Worm (Caenorhabditis elegans): ENCODE measurements around the gene srsx-2.
A peak's percentile ranks its signal among the peaks of the same experiment; 100 is the strongest.

The srsx-2 gene

DNA sequence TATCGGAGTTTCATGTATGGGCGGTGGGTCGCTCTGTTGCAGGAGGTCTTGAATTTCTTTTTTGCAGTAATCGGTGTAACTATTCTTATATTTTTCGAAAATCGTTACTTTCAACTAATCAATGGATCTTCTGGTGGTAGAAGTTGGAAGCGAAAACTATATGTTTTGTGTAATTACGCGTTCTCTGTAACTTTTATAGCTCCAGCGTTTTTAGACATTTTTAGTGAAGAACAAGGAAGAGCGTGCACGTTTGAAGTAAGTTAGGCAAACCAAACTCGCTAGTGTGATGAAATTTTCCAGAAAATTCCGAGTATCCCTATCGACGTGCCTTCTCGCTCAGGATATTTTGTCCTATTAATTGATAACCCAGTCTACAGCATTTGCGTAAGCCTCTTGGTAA lies 1.2 kb upstream of the srsx-2 start, which contains the start of gene srh-154:
srh-154 (plus strand) TSS at position 301 of the 400 bp plus-strand sequence.
- no peak for TF ChIP-seq hmg-11 (tag; optimal IDR thresholded peaks at IDR 0.05)

- TF ChIP-seq lin-15B (tag; optimal IDR thresholded peaks at IDR 0.05), result no peak
- TF ChIP-seq egl-5 (tag; optimal IDR thresholded peaks at IDR 0.05), result no peak
- TF ChIP-seq aly-2 (tag; optimal IDR thresholded peaks at IDR 0.05), result no peak
- TF ChIP-seq ceh-9 (tag; optimal IDR thresholded peaks at IDR 0.05), result no peak
- no peak for TF ChIP-seq hmg-11 (tag; optimal IDR thresholded peaks at IDR 0.05)
- no peak for TF ChIP-seq lsy-12 (tag; optimal IDR thresholded peaks at IDR 0.05)
- TF ChIP-seq sea-2 (GFP tag; optimal IDR thresholded peaks at IDR 0.05), result no peak
Measured at ce11 chrV:17436492-17436891, 1.7 kb downstream of the srsx-2 start, which contains the start of gene F20E11.18. Gene F20E11.18, minus strand, starts transcription at chrV:17436592.

ce11 chrV:17430903-17431302 lies 7.3 kb downstream of the srsx-2 start, which contains the start of gene srbc-27:
Gene srbc-27, plus strand, starts transcription at chrV:17431203.
- no peak for TF ChIP-seq lsy-12 (tag; optimal IDR thresholded peaks at IDR 0.05)
- TF ChIP-seq egl-27 (tag; optimal IDR thresholded peaks at IDR 0.05), result no peak
- TF ChIP-seq nfya-1 (tag; optimal IDR thresholded peaks at IDR 0.05; ENCODE audit: insufficient read depth), result no peak
- no peak for TF ChIP-seq ZK546.5 (tag; optimal IDR thresholded peaks at IDR 0.05)
- TF ChIP-seq daf-12 (tag; optimal IDR thresholded peaks at IDR 0.05), result no peak
- no peak for TF ChIP-seq unc-39 (tag; optimal IDR thresholded peaks at IDR 0.05)
- no peak for TF ChIP-seq nhr-11 (tag; optimal IDR thresholded peaks at IDR 0.05)

DNA sequence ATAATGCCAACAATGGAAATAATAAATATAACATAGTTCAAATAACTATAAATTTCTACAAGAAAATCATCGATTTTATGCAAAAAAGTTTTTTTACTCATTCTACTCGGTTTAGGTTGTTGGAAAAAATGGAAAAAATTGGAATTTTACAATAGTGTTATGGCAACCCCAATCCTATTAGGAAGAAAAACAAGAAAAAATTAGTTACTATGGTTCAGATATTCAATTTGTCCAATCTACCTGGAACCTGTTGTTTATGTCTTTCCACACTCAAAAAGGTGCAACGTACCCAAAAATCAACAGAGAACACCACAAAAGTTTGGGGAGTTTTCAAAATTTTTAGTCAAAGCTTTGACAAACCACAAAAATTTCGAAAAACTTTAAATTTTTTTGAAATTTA lies 8.2 kb downstream of the srsx-2 start, which contains the start of gene T27C5.10:
T27C5.10 (minus strand) TSS at position 101 of the 400 bp plus-strand sequence.
- TF ChIP-seq nhr-67 (tag; optimal IDR thresholded peaks at IDR 0.05) (no peak), lsy-12 (tag; optimal IDR thresholded peaks at IDR 0.05) (no peak), elt-1 (tag; optimal IDR thresholded peaks at IDR 0.05) (no peak), sea-2 (GFP tag; optimal IDR thresholded peaks at IDR 0.05) (no peak), ceh-82 (tag; optimal IDR thresholded peaks at IDR 0.05) (no peak), elt-3 (tag; optimal IDR thresholded peaks at IDR 0.05) (no peak), ama-1 (optimal IDR thresholded peaks at IDR 0.05) (no peak), eor-1 (tag; optimal IDR thresholded peaks at IDR 0.05) (no peak), tbx-2 (tag; optimal IDR thresholded peaks at IDR 0.05) (no peak), nhr-11 (tag; optimal IDR thresholded peaks at IDR 0.05) (no peak), ztf-4 (tag; optimal IDR thresholded peaks at IDR 0.05) (no peak), fos-1 (tag; optimal IDR thresholded peaks at IDR 0.05) (no peak), zag-1 (tag; optimal IDR thresholded peaks at IDR 0.05) (no peak), lin-15B (tag; optimal IDR thresholded peaks at IDR 0.05) (no peak), nhr-77 (tag; optimal IDR thresholded peaks at IDR 0.05) (no peak), nhr-23 (tag; optimal IDR thresholded peaks at IDR 0.05) (no peak), ceh-16 (tag; optimal IDR thresholded peaks at IDR 0.05) (no peak), mdl-1 (tag; optimal IDR thresholded peaks at IDR 0.05) (no peak), nhr-28 (tag; optimal IDR thresholded peaks at IDR 0.05) (no peak)

- TF ChIP-seq pqm-1 (tag; optimal IDR thresholded peaks at IDR 0.05) (no peak), nhr-28 (tag; optimal IDR thresholded peaks at IDR 0.05) (no peak)
Measured at ce11 chrV:17429262-17429661, 9.0 kb downstream of the srsx-2 start.

- TF ChIP-seq elt-2 (tag; optimal IDR thresholded peaks at IDR 0.05), result peak; percentile 56
- TF ChIP-seq nhr-43 (tag; optimal IDR thresholded peaks at IDR 0.05; ENCODE audit: poor library complexity, severe bottlenecking), result no peak
- TF ChIP-seq aly-2 (tag; optimal IDR thresholded peaks at IDR 0.05), result no peak
Measured at ce11 chrV:17416833-17417232, 21.4 kb downstream of the srsx-2 start, which contains the start of gene clc-21. Gene clc-21, plus strand, starts transcription at chrV:17417133.

DNA sequence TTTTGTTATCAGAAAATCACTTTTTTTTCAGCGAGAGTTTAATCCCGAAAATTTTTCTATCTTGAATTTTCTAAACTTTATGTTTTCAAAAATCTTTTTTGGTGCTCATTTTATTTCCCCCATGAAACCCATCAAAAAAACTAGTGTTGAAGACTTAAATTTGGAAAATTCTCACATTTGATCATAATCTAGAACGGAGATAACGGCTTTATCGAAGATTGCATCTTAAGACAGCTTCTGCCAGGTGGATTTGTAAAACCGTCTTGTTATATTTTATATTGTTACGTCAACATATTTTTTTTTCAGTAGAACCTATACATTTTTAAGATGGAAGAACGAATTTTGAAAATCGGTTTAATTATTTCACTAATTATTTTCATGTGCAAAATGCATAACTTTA lies 23.3 kb downstream of the srsx-2 start, which contains the start of gene T27C5.12:
T27C5.12 (plus strand) TSS at position 301 of the 400 bp plus-strand sequence.
- no peak for TF ChIP-seq fkh-2 (tag; optimal IDR thresholded peaks at IDR 0.05)
- TF ChIP-seq hmg-11 (tag; optimal IDR thresholded peaks at IDR 0.05), result no peak
- no peak for TF ChIP-seq fos-1 (tag; optimal IDR thresholded peaks at IDR 0.05)
- TF ChIP-seq elt-3 (tag; optimal IDR thresholded peaks at IDR 0.05), result no peak
- TF ChIP-seq nhr-25 (tag; optimal IDR thresholded peaks at IDR 0.05), result no peak
- no peak for TF ChIP-seq nhr-77 (tag; optimal IDR thresholded peaks at IDR 0.05)
- TF ChIP-seq ceh-9 (tag; optimal IDR thresholded peaks at IDR 0.05), result no peak
